Worm (Caenorhabditis elegans): ENCODE results near the gene mab-7.

- TF ChIP-seq gei-17 (GFP tag; optimal IDR thresholded peaks at IDR 0.05) (no peak), cebp-2 (GFP tag; IDR thresholded peaks at IDR 0.05) (no peak), dpl-1 (GFP tag; optimal IDR thresholded peaks at IDR 0.05) (no peak), ztf-26 (tag; optimal IDR thresholded peaks at IDR 0.05) (no peak), ama-1 (optimal IDR thresholded peaks at IDR 0.05) (no peak), ama-1 (GFP tag; optimal IDR thresholded peaks at IDR 0.05) (no peak), F37B4.10 (GFP tag; IDR thresholded peaks at IDR 0.05) (no peak), lir-1 (GFP tag; conservative IDR thresholded peaks at IDR 0.05) (no peak)
These were observed 32.6 kb downstream of the mab-7 start for ce11 chrX:865214-865613.
